Worm (Caenorhabditis elegans): ENCODE results near the gene R10D12.8.

DNA sequence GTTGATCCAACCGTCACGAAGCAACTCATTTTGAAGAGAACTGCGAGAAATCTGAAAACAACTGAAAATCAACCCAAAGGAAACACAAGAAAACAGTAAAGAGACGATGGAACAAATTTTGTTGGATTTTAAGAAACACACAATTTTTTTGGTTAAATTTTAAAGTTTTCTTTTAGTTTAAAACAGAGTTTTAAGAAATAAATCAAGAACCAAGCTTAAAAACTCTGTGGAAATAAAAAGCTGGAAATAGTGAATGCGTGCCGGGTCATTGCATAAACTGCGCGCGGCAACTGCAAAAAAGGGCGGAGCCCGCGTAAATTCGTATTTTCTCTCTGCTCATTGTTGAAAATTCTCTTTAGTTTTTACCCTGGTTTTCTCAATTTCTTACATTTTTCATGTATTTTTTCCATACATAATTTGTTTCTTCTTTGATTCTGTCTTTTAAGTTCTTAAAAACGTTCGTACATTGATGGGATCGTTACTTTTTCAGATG is 8.9 kb upstream of the R10D12.8 start, which contains the start of the genes algn-13 and R10D12.13:
- TF ChIP-seq unc-62 (GFP tag; optimal IDR thresholded peaks at IDR 0.05) (no peak), lin-35 (GFP tag; optimal IDR thresholded peaks at IDR 0.05) (peak; percentile 60 to 63), nhr-76 (tag; optimal IDR thresholded peaks at IDR 0.05) (peak; percentile 34), fkh-10 (GFP tag; optimal IDR thresholded peaks at IDR 0.05) (no peak), lsy-2 (tag; optimal IDR thresholded peaks at IDR 0.05) (peak; percentile 59 to 67), ama-1 (optimal IDR thresholded peaks at IDR 0.05) (no peak), elt-2 (tag; optimal IDR thresholded peaks at IDR 0.05) (peak; percentile 53), nhr-11 (tag; optimal IDR thresholded peaks at IDR 0.05) (peak; percentile 30), fos-1 (tag; optimal IDR thresholded peaks at IDR 0.05) (no peak)
